Worm (Caenorhabditis elegans): ENCODE data around the gene F56A11.5.

- TF ChIP-seq pqm-1 (tag; optimal IDR thresholded peaks at IDR 0.05): no peak
- no peak for TF ChIP-seq ceh-31 (tag; optimal IDR thresholded peaks at IDR 0.05)
- TF ChIP-seq T23F11.4 (GFP tag; optimal IDR thresholded peaks at IDR 0.05): no peak
- TF ChIP-seq nhr-232 (tag; optimal IDR thresholded peaks at IDR 0.05): no peak
- no peak for TF ChIP-seq sox-4 (tag; optimal IDR thresholded peaks at IDR 0.05)
- TF ChIP-seq ama-1 (optimal IDR thresholded peaks at IDR 0.05): no peak
- no peak for TF ChIP-seq elt-2 (tag; optimal IDR thresholded peaks at IDR 0.05)
- no peak for TF ChIP-seq tbx-2 (tag; optimal IDR thresholded peaks at IDR 0.05)
Measured at ce11 chrIV:593029-593428, 22.4 kb upstream of the F56A11.5 start, which contains the start of gene C18H7.4.

Measured in whole organism, late embryonic.